Fruit fly (Drosophila melanogaster) whole organism, embryonic: Measurements from ENCODE around the gene CG31776.

ENCODE experiments used
- Atf3 ChIP-seq: fragments of 200-800 bp; sonication (Bioruptor generic); optimal IDR thresholded peaks from 3 replicates; lab custom pipeline; 2016; ENCODE audit warnings: missing biosample characterization, missing genetic modification characterization
- BEAF-32 ChIP-seq: fragments of 200-800 bp; sonication (Bioruptor generic); optimal IDR thresholded peaks from 3 replicates; lab custom pipeline; 2017; ENCODE audit warnings: missing biosample characterization, missing genetic modification characterization, mild to moderate bottlenecking, moderate library complexity, missing genetic modification reagents
- CG10321 ChIP-seq: fragments of 200-800 bp; sonication (Bioruptor generic); IDR thresholded peaks from 2 replicates; pipeline ENCODE4 v1.3.6; 2022; ENCODE audit warnings: missing biosample characterization, missing genetic modification characterization
- CG11723 ChIP-seq: fragments of 200-800 bp; sonication (Bioruptor generic); optimal IDR thresholded peaks from 2 replicates; lab custom pipeline; 2017; ENCODE audit warnings: missing biosample characterization, mild to moderate bottlenecking, missing genetic modification characterization
- CG12071 ChIP-seq: fragments of 200-800 bp; sonication (Bioruptor generic); optimal IDR thresholded peaks from 3 replicates; lab custom pipeline; 2018; ENCODE audit warnings: missing biosample characterization, mild to moderate bottlenecking, missing genetic modification characterization
- CG12744 ChIP-seq: fragments of 200-800 bp; sonication (Bioruptor generic); optimal IDR thresholded peaks from 2 replicates; lab custom pipeline; 2016; ENCODE audit warnings: missing biosample characterization, missing genetic modification characterization
- CG13624 ChIP-seq: fragments of 200-800 bp; sonication (Bioruptor generic); optimal IDR thresholded peaks from 2 replicates; lab custom pipeline; 2016; ENCODE audit warnings: missing biosample characterization, missing genetic modification characterization
- CG15269 ChIP-seq: fragments of 200-800 bp; sonication (Bioruptor generic); optimal IDR thresholded peaks from 2 replicates; lab custom pipeline; 2018; ENCODE audit warnings: missing biosample characterization, mild to moderate bottlenecking, missing genetic modification characterization, moderate library complexity
- CG1792 ChIP-seq: fragments of 200-800 bp; sonication (Bioruptor generic); optimal IDR thresholded peaks from 2 replicates; lab custom pipeline; 2016; ENCODE audit warnings: missing biosample characterization, missing genetic modification characterization
- CG18476 ChIP-seq: fragments of 200-800 bp; sonication (Bioruptor generic); optimal IDR thresholded peaks from 2 replicates; lab custom pipeline; 2016; ENCODE audit warnings: missing biosample characterization, mild to moderate bottlenecking, missing genetic modification characterization
- CG2199 ChIP-seq: fragments of 200-800 bp; sonication (Bioruptor generic); IDR thresholded peaks from 3 replicates; pipeline ENCODE4 v1.3.6; 2022; ENCODE audit warnings: missing biosample characterization, missing genetic modification characterization
- CG31365 ChIP-seq: fragments of 200-800 bp; sonication (Bioruptor generic); optimal IDR thresholded peaks from 2 replicates; lab custom pipeline; 2018; ENCODE audit warnings: missing biosample characterization, mild to moderate bottlenecking, missing genetic modification characterization
- CG34422 ChIP-seq: fragments of 200-800 bp; sonication (Bioruptor generic); IDR thresholded peaks from 3 replicates; pipeline ENCODE4 v1.3.6; 2022; ENCODE audit warnings: missing biosample characterization, missing genetic modification characterization
- CG4424 ChIP-seq: fragments of 200-800 bp; sonication (Bioruptor generic); optimal IDR thresholded peaks from 3 replicates; lab custom pipeline; 2016; ENCODE audit warnings: missing biosample characterization, missing genetic modification characterization
- CG4730 ChIP-seq: fragments of 200-800 bp; sonication (Bioruptor generic); IDR thresholded peaks from 2 replicates; pipeline ENCODE4 v1.3.6; 2022; ENCODE audit warnings: missing biosample characterization, missing genetic modification characterization
- CG8290 ChIP-seq, 3 experiments: fragments of 200-800 bp; sonication (Bioruptor generic); optimal IDR thresholded peaks; 2 replicates each; lab custom pipeline; 2016 to 2019; ENCODE audit warnings: missing biosample characterization in 3 of 3, missing genetic modification characterization in 3 of 3, mild to moderate bottlenecking in 2 of 3, moderate library complexity in 1 of 3
- CTCF ChIP-seq: fragments of 200-800 bp; sonication (Bioruptor generic); optimal IDR thresholded peaks from 2 replicates; lab custom pipeline; 2017; ENCODE audit warnings: missing biosample characterization, mild to moderate bottlenecking, missing genetic modification characterization, moderate library complexity
- ERR ChIP-seq: fragments of 200-800 bp; sonication (Bioruptor generic); optimal IDR thresholded peaks from 2 replicates; lab custom pipeline; 2016; ENCODE audit warnings: missing biosample characterization, missing genetic modification characterization
- Ets65A ChIP-seq: fragments of 200-800 bp; sonication (Bioruptor generic); peaks from one replicate; lab custom pipeline; 2016; ENCODE audit warnings: missing biosample characterization, missing genetic modification characterization
- Fer2 ChIP-seq: fragments of 200-800 bp; sonication (Bioruptor generic); optimal IDR thresholded peaks from 2 replicates; lab custom pipeline; 2018; ENCODE audit warnings: missing biosample characterization, mild to moderate bottlenecking, missing genetic modification characterization, moderate library complexity
- HHEX ChIP-seq: fragments of 200-800 bp; sonication (Bioruptor generic); optimal IDR thresholded peaks from 3 replicates; lab custom pipeline; 2017; ENCODE audit warnings: missing biosample characterization, mild to moderate bottlenecking, missing genetic modification characterization, missing genetic modification reagents
- Hey ChIP-seq: fragments of 200-800 bp; sonication (Bioruptor generic); optimal IDR thresholded peaks from 3 replicates; lab custom pipeline; 2018; ENCODE audit warnings: missing biosample characterization, mild to moderate bottlenecking, missing genetic modification characterization
- HmgD ChIP-seq: fragments of 200-800 bp; sonication (Bioruptor generic); optimal IDR thresholded peaks from 3 replicates; lab custom pipeline; 2016; ENCODE audit warnings: missing biosample characterization, missing genetic modification characterization
- MBD-R2 ChIP-seq: fragments of 200-800 bp; sonication (Bioruptor generic); IDR thresholded peaks from 2 replicates; pipeline ENCODE4 v1.3.6; 2022; ENCODE audit warnings: missing biosample characterization, missing genetic modification characterization
- Mad ChIP-seq: fragments of 200-800 bp; sonication (Bioruptor generic); optimal IDR thresholded peaks from 2 replicates; lab custom pipeline; 2016; ENCODE audit warnings: missing biosample characterization, missing genetic modification characterization
- NC2β ChIP-seq: fragments of 200-800 bp; sonication (Bioruptor generic); optimal IDR thresholded peaks from 2 replicates; lab custom pipeline; 2016; ENCODE audit warnings: missing biosample characterization, missing genetic modification characterization
- Oaz ChIP-seq: fragments of 200-800 bp; sonication (Bioruptor generic); IDR thresholded peaks from 2 replicates; pipeline ENCODE4 v1.3.6; 2022; ENCODE audit warnings: missing biosample characterization, missing genetic modification characterization
- Oli ChIP-seq: fragments of 200-800 bp; sonication (Bioruptor generic); optimal IDR thresholded peaks from 2 replicates; lab custom pipeline; 2018; ENCODE audit warnings: missing biosample characterization, mild to moderate bottlenecking, missing genetic modification characterization, moderate library complexity
- Optix ChIP-seq: fragments of 200-800 bp; sonication (Bioruptor generic); IDR thresholded peaks from 3 replicates; pipeline ENCODE4 v1.3.6; 2022; ENCODE audit warnings: missing biosample characterization, missing genetic modification characterization
- PHDP ChIP-seq: fragments of 200-800 bp; sonication (Bioruptor generic); optimal IDR thresholded peaks from 3 replicates; lab custom pipeline; 2018; ENCODE audit warnings: missing biosample characterization, mild to moderate bottlenecking, missing genetic modification characterization, moderate library complexity
- Ravus ChIP-seq: fragments of 200-800 bp; sonication (Bioruptor generic); IDR thresholded peaks from 2 replicates; pipeline ENCODE4 v1.3.6; 2022; ENCODE audit warnings: missing biosample characterization, missing genetic modification characterization
- Six4 ChIP-seq: fragments of 200-800 bp; sonication (Bioruptor generic); optimal IDR thresholded peaks from 2 replicates; lab custom pipeline; 2016; ENCODE audit warnings: missing biosample characterization, missing genetic modification characterization
- Vsx1 ChIP-seq: fragments of 200-800 bp; sonication (Bioruptor generic); optimal IDR thresholded peaks from 2 replicates; lab custom pipeline; 2017; ENCODE audit warnings: missing biosample characterization, mild to moderate bottlenecking, missing genetic modification characterization, missing genetic modification reagents
- YL-1 ChIP-seq: fragments of 200-800 bp; sonication (Bioruptor generic); optimal IDR thresholded peaks from 3 replicates; lab custom pipeline; 2017; ENCODE audit warnings: missing biosample characterization, mild to moderate bottlenecking, missing genetic modification characterization
- ab ChIP-seq: fragments of 200-800 bp; sonication (Bioruptor generic); optimal IDR thresholded peaks from 2 replicates; lab custom pipeline; 2016; ENCODE audit warnings: missing biosample characterization, missing genetic modification characterization
- bsh ChIP-seq, 2 experiments: fragments of 200-800 bp; sonication (Bioruptor generic); optimal IDR thresholded peaks; 2 replicates each; lab custom pipeline; 2017 to 2018; ENCODE audit warnings: mild to moderate bottlenecking in 2 of 2, missing biosample characterization in 2 of 2, missing genetic modification characterization in 2 of 2, moderate library complexity in 1 of 2
- btn ChIP-seq: fragments of 200-800 bp; sonication (Bioruptor generic); optimal IDR thresholded peaks from 2 replicates; lab custom pipeline; 2016; ENCODE audit warnings: missing biosample characterization, missing genetic modification characterization
- chn ChIP-seq: fragments of 200-800 bp; sonication (Bioruptor generic); optimal IDR thresholded peaks from 2 replicates; lab custom pipeline; 2016; ENCODE audit warnings: missing biosample characterization, missing genetic modification characterization
- exex ChIP-seq: fragments of 200-800 bp; sonication (Bioruptor generic); optimal IDR thresholded peaks from 4 replicates; lab custom pipeline; 2018; ENCODE audit warnings: missing biosample characterization, mild to moderate bottlenecking, missing genetic modification characterization, moderate library complexity
- fd102C ChIP-seq: fragments of 200-800 bp; sonication (Bioruptor generic); optimal IDR thresholded peaks from 2 replicates; lab custom pipeline; 2018; ENCODE audit warnings: missing biosample characterization, mild to moderate bottlenecking, missing genetic modification characterization, moderate library complexity
- grn ChIP-seq: fragments of 200-800 bp; sonication (Bioruptor generic); optimal IDR thresholded peaks from 3 replicates; lab custom pipeline; 2017; ENCODE audit warnings: missing biosample characterization, missing genetic modification characterization
- otp ChIP-seq: fragments of 200-800 bp; sonication (Bioruptor generic); IDR thresholded peaks from 3 replicates; pipeline ENCODE4, ENCODE4 v1.3.6; 2022; ENCODE audit warnings: missing biosample characterization, missing genetic modification characterization
- repo ChIP-seq: fragments of 200-800 bp; sonication (Bioruptor generic); optimal IDR thresholded peaks from 2 replicates; lab custom pipeline; 2016; ENCODE audit warnings: missing biosample characterization, missing genetic modification characterization
- run ChIP-seq: fragments of 200-800 bp; sonication (Bioruptor generic); optimal IDR thresholded peaks from 3 replicates; lab custom pipeline; 2018; ENCODE audit warnings: missing biosample characterization, mild to moderate bottlenecking, missing genetic modification characterization
- sima ChIP-seq: fragments of 200-800 bp; sonication (Bioruptor generic); optimal IDR thresholded peaks from 2 replicates; lab custom pipeline; 2016; ENCODE audit warnings: missing biosample characterization, missing genetic modification characterization
- sna ChIP-seq: fragments of 200-800 bp; sonication (Bioruptor generic); IDR thresholded peaks from 2 replicates; pipeline ENCODE4 v1.3.6; 2022; ENCODE audit warnings: missing biosample characterization, missing genetic modification characterization; ENCODE audit not compliant: partially characterized antibody
- sqz ChIP-seq: fragments of 200-800 bp; sonication (Bioruptor generic); optimal IDR thresholded peaks from 3 replicates; lab custom pipeline; 2018; ENCODE audit warnings: missing biosample characterization, mild to moderate bottlenecking, missing genetic modification characterization
- stwl ChIP-seq: fragments of 200-800 bp; sonication (Bioruptor generic); optimal IDR thresholded peaks from 3 replicates; lab custom pipeline; 2018; ENCODE audit warnings: missing biosample characterization, mild to moderate bottlenecking, missing genetic modification characterization, moderate library complexity
- tll ChIP-seq, 2 experiments: fragments of 200-800 bp in 1 of 2; fragments of >200 bp in 1 of 2; sonication (Bioruptor generic) in 1 of 2; optimal IDR thresholded peaks; 2 replicates each; lab custom pipeline; 2017 to 2019; ENCODE audit warnings: missing biosample characterization in 2 of 2, missing genetic modification characterization in 2 of 2, mild to moderate bottlenecking in 1 of 2, moderate library complexity in 1 of 2
- ttk ChIP-seq: fragments of 200-800 bp; sonication (Bioruptor generic); IDR thresholded peaks from 2 replicates; pipeline ENCODE4 v2.1.2; 2022; ENCODE audit warnings: missing biosample characterization, missing genetic modification characterization
- wdn ChIP-seq: fragments of 200-800 bp; sonication (Bioruptor generic); IDR thresholded peaks from 2 replicates; pipeline ENCODE4 v1.3.6; 2022; ENCODE audit warnings: missing biosample characterization, missing genetic modification characterization
- wor ChIP-seq: fragments of 200-800 bp; sonication (Bioruptor generic); IDR thresholded peaks from 2 replicates; pipeline ENCODE4 v1.3.6; 2022; ENCODE audit warnings: missing biosample characterization, missing genetic modification characterization

The CG31776 gene

dm6 chr2L:3435086-3435485 lies 34.9 kb upstream of the CG31776 start (continued):
- TF ChIP-seq CG31365 (tag; lab: Kevin White, UChicago) (no peak), CG12744 (GFP tag; lab: Kevin White, UChicago) (no peak), Ravus (GFP tag; lab: Robert Waterston, UW) (no peak), sima (GFP tag; lab: Kevin White, UChicago) (no peak), CG4730 (GFP tag; lab: Robert Waterston, UW) (0 out of 2 replicates have a peak, but pooled peaks have one; percentile 23), Optix (GFP tag; lab: Robert Waterston, UW) (peak; percentile 69), HmgD (GFP tag; lab: Kevin White, UChicago) (no peak), BEAF-32 (GFP tag; lab: Kevin White, UChicago) (no peak), ttk (GFP tag; lab: Robert Waterston, UW) (peak; percentile 62), Hey (tag; lab: Kevin White, UChicago) (no peak), fd102C (GFP tag; lab: Kevin White, UChicago) (no peak), ab (no peak), CG8290 (GFP tag; optimal IDR thresholded peaks at IDR 0.05; lab: Kevin White, UChicago) (no peak), CG8290 (tag; optimal IDR thresholded peaks at IDR 0.05; lab: Kevin White, UChicago) (no peak), CG18476 (GFP tag; lab: Kevin White, UChicago) (no peak), btn (GFP tag; lab: Kevin White, UChicago) (no peak), otp (peak; percentile 71; the same call in 2 of the 3 replicates), Fer2 (tag; lab: Kevin White, UChicago) (no peak), CG4424 (GFP tag; lab: Kevin White, UChicago) (peak; percentile 58), exex (tag; lab: Kevin White, UChicago) (no peak), YL-1 (no peak), NC2β (GFP tag; lab: Kevin White, UChicago) (no peak), Atf3 (GFP tag; lab: Kevin White, UChicago) (no peak), Vsx1 (GFP tag; lab: Kevin White, UChicago) (no peak), CG10321 (no peak), ERR (no peak), CG11723 (GFP tag; lab: Kevin White, UChicago) (no peak), CG2199 (GFP tag; lab: Robert Waterston, UW) (no peak), PHDP (tag; lab: Kevin White, UChicago) (peak; percentile 12), HHEX (no peak), sqz (GFP tag; lab: Kevin White, UChicago) (no peak), stwl (tag; lab: Kevin White, UChicago) (no peak), tll (GFP tag; optimal IDR thresholded peaks at IDR 0.05; lab: Kevin White, UChicago) (no peak), CG12071 (GFP tag; lab: Kevin White, UChicago) (no peak), CTCF (no peak), bsh (GFP tag; optimal IDR thresholded peaks at IDR 0.05; lab: Kevin White, UChicago) (peak in 1 of 2 experiments; percentile 65), CG1792 (no peak), Six4 (GFP tag; lab: Kevin White, UChicago) (no peak), run (tag; lab: Kevin White, UChicago) (no peak), CG15269 (tag; lab: Kevin White, UChicago) (peak; percentile 41), grn (GFP tag; lab: Kevin White, UChicago) (no peak), wdn (GFP tag; lab: Robert Waterston, UW) (no peak; the same call in 1 of the 2 replicates), MBD-R2 (GFP tag; lab: Robert Waterston, UW) (no peak; the same call in 1 of the 2 replicates), wor (GFP tag; lab: Robert Waterston, UW) (peak; percentile 45), Oaz (GFP tag; lab: Robert Waterston, UW) (no peak), CG13624 (no peak), sna (GFP tag; lab: Robert Waterston, UW) (no peak), chn (peak; percentile 9), Mad (GFP tag; lab: Kevin White, UChicago) (no peak), Oli (peak; percentile 59), repo (no peak), Ets65A (peak; percentile 89), CG34422 (GFP tag; lab: Robert Waterston, UW) (peak; percentile 33; the same call in 2 of the 3 replicates)
